Worm (Caenorhabditis elegans) whole organism, late embryonic: ENCODE data around the gene srh-148.

Source experiments
- K02D7.2 ChIP-seq: sonication (generic microtip); optimal IDR thresholded peaks from 2 replicates; lab custom pipeline; 2017; ENCODE audit warnings: mild to moderate bottlenecking, missing genetic modification characterization, missing compliant biosample characterization
- ahr-1 ChIP-seq: sonication (generic microtip); optimal IDR thresholded peaks from 2 replicates; lab custom pipeline; 2016; ENCODE audit warnings: missing genetic modification characterization, missing compliant biosample characterization
- dmd-4 ChIP-seq: sonication (generic microtip); optimal IDR thresholded peaks from 2 replicates; lab custom pipeline; 2016; ENCODE audit warnings: borderline replicate concordance, missing genetic modification characterization, missing compliant biosample characterization
- elt-2 ChIP-seq: sonication (generic microtip); optimal IDR thresholded peaks from 2 replicates; lab custom pipeline; 2016; ENCODE audit warnings: missing genetic modification reagents, missing genetic modification characterization, missing compliant biosample characterization
- fkh-10 ChIP-seq: fragments of 150-350 bp; optimal IDR thresholded peaks from 2 replicates; lab custom pipeline; 2014; ENCODE audit warnings: missing biosample characterization, missing genetic modification reagents, missing genetic modification characterization
- hlh-8 ChIP-seq: sonication (generic microtip); optimal IDR thresholded peaks from 2 replicates; lab custom pipeline; 2016; ENCODE audit warnings: missing genotype, missing genetic modification characterization, missing compliant biosample characterization
- nfya-1 ChIP-seq: sonication (generic microtip); optimal IDR thresholded peaks from 2 replicates; lab custom pipeline; 2017; ENCODE audit warnings: missing genetic modification characterization, mild to moderate bottlenecking, missing compliant biosample characterization, antibody characterized with exemption, moderate library complexity
- pag-3 ChIP-seq: sonication (generic microtip); optimal IDR thresholded peaks from 2 replicates; lab custom pipeline; 2016; ENCODE audit warnings: missing compliant biosample characterization, missing genetic modification characterization, borderline replicate concordance
- pqm-1 ChIP-seq: sonication (generic microtip); optimal IDR thresholded peaks from 2 replicates; lab custom pipeline; 2016; ENCODE audit warnings: missing genetic modification characterization, missing compliant biosample characterization
- tbx-2 ChIP-seq: sonication (generic microtip); optimal IDR thresholded peaks from 2 replicates; lab custom pipeline; 2016; ENCODE audit warnings: missing genetic modification characterization, missing compliant biosample characterization
- unc-86 ChIP-seq: sonication (generic microtip); optimal IDR thresholded peaks from 2 replicates; lab custom pipeline; 2016; ENCODE audit warnings: missing genetic modification characterization, missing compliant biosample characterization

- TF ChIP-seq K02D7.2 (tag; lab: Kevin White, UChicago): no peak
- no peak for TF ChIP-seq unc-86
- TF ChIP-seq fkh-10 (GFP tag; lab: Kevin White, UChicago): no peak
- TF ChIP-seq tbx-2: no peak
- no peak for TF ChIP-seq dmd-4 (tag; lab: Kevin White, UChicago)
- no peak for TF ChIP-seq hlh-8
- no peak for TF ChIP-seq elt-2
- TF ChIP-seq nfya-1 (tag; lab: Kevin White, UChicago): no peak
- no peak for TF ChIP-seq pag-3 (tag; lab: Kevin White, UChicago)
- TF ChIP-seq ahr-1: no peak
- no peak for TF ChIP-seq pqm-1 (tag; lab: Kevin White, UChicago)
Observed at ce11 chrV:15879508-15879907, 21.3 kb upstream of the srh-148 start, which contains the start of gene nhr-84.
